Worm (Caenorhabditis elegans): ENCODE measurements around the gene C34C12.6.
A peak's percentile ranks its signal among the peaks of the same experiment; 100 is the strongest.

C34C12.6 gene

DNA sequence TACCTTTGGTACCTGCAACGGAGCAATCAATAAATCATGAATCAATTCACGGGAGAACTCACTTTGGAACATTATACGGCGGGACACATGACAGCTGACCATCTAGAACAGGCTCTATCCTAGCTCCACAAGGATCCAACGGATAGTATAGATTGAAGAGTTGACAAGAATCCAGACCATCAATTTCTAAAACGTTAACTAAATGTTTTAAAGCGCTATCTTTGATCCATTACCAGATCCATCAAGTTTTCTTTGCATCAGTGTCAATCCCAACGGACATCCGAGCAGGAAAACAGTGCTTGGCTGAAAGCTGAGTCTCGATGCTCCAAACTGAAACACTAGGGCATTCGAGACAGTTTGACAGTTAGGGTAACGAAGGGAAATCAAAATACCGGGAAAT is 41.0 kb downstream of the C34C12.6 start:
- no peak for TF ChIP-seq T20F7.1 (GFP tag; optimal IDR thresholded peaks at IDR 0.05)
- no peak for TF ChIP-seq mxl-2 (GFP tag; conservative IDR thresholded peaks at IDR 0.05)
- TF ChIP-seq dpl-1 (GFP tag; optimal IDR thresholded peaks at IDR 0.05): no peak
- TF ChIP-seq aha-1 (tag): no peak
- no peak for TF ChIP-seq zfp-2 (tag; optimal IDR thresholded peaks at IDR 0.05)
- no peak for TF ChIP-seq lin-13 (GFP tag; optimal IDR thresholded peaks at IDR 0.05)
- TF ChIP-seq unc-62 (GFP tag; optimal IDR thresholded peaks at IDR 0.05 in 1 of 2): peak in 1 of 2 experiments; percentile 97
- TF ChIP-seq unc-62 (tag; optimal IDR thresholded peaks at IDR 0.05): no peak
- TF ChIP-seq F10B5.3 (tag; optimal IDR thresholded peaks at IDR 0.05): no peak

DNA sequence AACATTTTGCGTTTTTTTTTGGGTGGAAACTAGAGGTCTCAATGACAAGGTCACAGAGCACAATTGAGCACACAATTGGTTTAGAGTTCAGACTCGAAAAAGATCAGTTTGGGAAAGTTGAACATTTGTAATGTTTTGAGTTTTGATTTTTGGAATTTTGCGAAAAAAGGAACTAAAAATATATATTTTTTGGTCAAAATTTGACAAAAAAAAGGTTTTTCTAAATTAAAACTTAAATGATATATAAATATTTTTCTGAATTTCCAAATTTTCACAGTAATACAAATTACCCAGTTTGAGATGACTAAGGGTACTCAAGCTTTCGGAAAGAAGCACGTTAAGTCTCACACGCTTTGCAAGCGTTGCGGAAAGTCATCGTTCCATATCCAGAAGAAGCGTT is 46.0 kb downstream of the C34C12.6 start, which contains the start of gene rpl-37:
Gene rpl-37 (plus strand): TSS at position 301 of the 400 bp plus-strand sequence.
- TF ChIP-seq snpc-4 (tag; optimal IDR thresholded peaks at IDR 0.05): no peak
- TF ChIP-seq ztf-11 (tag; optimal IDR thresholded peaks at IDR 0.05): no peak
- no peak for TF ChIP-seq ZK546.5 (tag; optimal IDR thresholded peaks at IDR 0.05)
- no peak for TF ChIP-seq daf-16 (GFP tag; optimal IDR thresholded peaks at IDR 0.05)
- TF ChIP-seq daf-16 (tag; optimal IDR thresholded peaks at IDR 0.05): no peak
- TF ChIP-seq egl-27 (tag; optimal IDR thresholded peaks at IDR 0.05): no peak
- TF ChIP-seq ama-1 (optimal IDR thresholded peaks at IDR 0.05): no peak
- no peak for TF ChIP-seq nhr-42 (GFP tag; IDR thresholded peaks at IDR 0.05)
- TF ChIP-seq lin-29 (GFP tag; IDR thresholded peaks at IDR 0.05): no peak
- no peak for TF ChIP-seq Y5F2A.4 (GFP tag; optimal IDR thresholded peaks at IDR 0.05)
- TF ChIP-seq fos-1 (tag; optimal IDR thresholded peaks at IDR 0.05): no peak
- no peak for TF ChIP-seq hlh-30 (tag; optimal IDR thresholded peaks at IDR 0.05; ENCODE audit: insufficient read depth)
- no peak for TF ChIP-seq dpl-1 (GFP tag; optimal IDR thresholded peaks at IDR 0.05)
- no peak for TF ChIP-seq unc-39 (tag; optimal IDR thresholded peaks at IDR 0.05)
- no peak for TF ChIP-seq ceh-28 (tag; optimal IDR thresholded peaks at IDR 0.05)
- no peak for TF ChIP-seq ZK337.2 (GFP tag; IDR thresholded peaks at IDR 0.05)
- TF ChIP-seq dmd-9 (GFP tag; IDR thresholded peaks at IDR 0.05): no peak

- TF ChIP-seq set-16 (GFP tag; IDR thresholded peaks at IDR 0.05): no peak
- no peak for TF ChIP-seq ama-1 (optimal IDR thresholded peaks at IDR 0.05)
- TF ChIP-seq F26F4.8 (GFP tag; conservative IDR thresholded peaks at IDR 0.05): no peak
- 0 out of 2 replicates have a peak, but pooled peaks have one; percentile 10 for TF ChIP-seq php-3 (GFP tag; IDR thresholded peaks at IDR 0.05)
- TF ChIP-seq ZK337.2 (GFP tag; IDR thresholded peaks at IDR 0.05): no peak
- TF ChIP-seq mep-1 (tag; optimal IDR thresholded peaks at IDR 0.05): peak; percentile 8
- peak; percentile 44 for TF ChIP-seq hlh-11 (tag; optimal IDR thresholded peaks at IDR 0.05)
- TF ChIP-seq nhr-48 (tag; optimal IDR thresholded peaks at IDR 0.05): peak; percentile 78
- TF ChIP-seq daf-16 (GFP tag; optimal IDR thresholded peaks at IDR 0.05): no peak
- TF ChIP-seq daf-16 (tag; optimal IDR thresholded peaks at IDR 0.05): peak; percentile 43
- peak; percentile 3 for TF ChIP-seq aha-1 (tag)
- peak; percentile 49 for TF ChIP-seq nhr-28 (tag; optimal IDR thresholded peaks at IDR 0.05)
- peak; percentile 93 for TF ChIP-seq dmd-6 (GFP tag; IDR thresholded peaks at IDR 0.05)
- peak; percentile 10 for TF ChIP-seq nhr-77 (tag; optimal IDR thresholded peaks at IDR 0.05)
- peak; percentile 57 for TF ChIP-seq dve-1 (tag; optimal IDR thresholded peaks at IDR 0.05; ENCODE audit: insufficient read depth)
- no peak for TF ChIP-seq pha-4 (GFP tag; IDR thresholded peaks at IDR 0.05)
- no peak for TF ChIP-seq pha-4 (tag; optimal IDR thresholded peaks at IDR 0.05)
- peak; percentile 41 for TF ChIP-seq pqm-1 (tag; optimal IDR thresholded peaks at IDR 0.05)
Measured at ce11 chrIII:3529744-3530208, 47.4 kb downstream of the C34C12.6 start, which contains the start of gene pitp-1. Gene pitp-1, minus strand, starts transcription at chrIII:3529794.

DNA sequence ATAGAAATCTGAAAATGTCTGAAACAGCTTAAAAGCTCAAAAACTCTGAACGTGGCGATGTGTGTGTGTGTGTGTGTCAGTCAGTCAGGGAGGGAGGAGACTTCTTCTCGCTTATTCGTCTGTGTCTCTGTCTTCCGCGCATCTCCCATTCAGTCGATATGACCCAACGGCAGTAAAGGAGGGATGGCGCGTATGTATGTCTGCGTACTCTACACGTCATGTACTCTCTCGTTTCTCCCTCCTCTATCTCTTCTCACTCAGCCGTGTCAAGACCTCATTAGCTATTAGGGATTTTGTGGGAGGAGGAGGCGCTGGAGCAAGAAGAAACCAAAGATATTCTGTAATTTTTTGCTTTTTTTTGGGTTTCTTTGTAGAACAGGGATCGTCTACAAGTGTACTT is 49.6 kb downstream of the C34C12.6 start:
- 0 out of 2 replicates have a peak, but pooled peaks have one; percentile 12 for TF ChIP-seq madf-9 (GFP tag; conservative IDR thresholded peaks at IDR 0.05)
- peak; percentile 38; the same call in 1 of the 2 replicates for TF ChIP-seq dmd-6 (GFP tag; IDR thresholded peaks at IDR 0.05)
- TF ChIP-seq zfp-2 (tag; optimal IDR thresholded peaks at IDR 0.05): no peak
- no peak for TF ChIP-seq daf-16 (GFP tag; optimal IDR thresholded peaks at IDR 0.05)
- TF ChIP-seq daf-16 (tag; optimal IDR thresholded peaks at IDR 0.05): peak; percentile 17
- TF ChIP-seq mes-2 (tag; optimal IDR thresholded peaks at IDR 0.05; ENCODE audit: poor library complexity, severe bottlenecking): peak; percentile 53
- peak; percentile 57 to 62 for TF ChIP-seq lsy-2 (tag; optimal IDR thresholded peaks at IDR 0.05)
- peak; percentile 31 for TF ChIP-seq dpl-1 (GFP tag; optimal IDR thresholded peaks at IDR 0.05)
- TF ChIP-seq ceh-28 (tag; optimal IDR thresholded peaks at IDR 0.05): peak; percentile 36
- TF ChIP-seq rbr-2 (tag; optimal IDR thresholded peaks at IDR 0.05): peak; percentile 71
- peak; percentile 51 for TF ChIP-seq hlh-11 (tag; optimal IDR thresholded peaks at IDR 0.05)
- TF ChIP-seq mep-1 (tag; optimal IDR thresholded peaks at IDR 0.05): peak; percentile 71
- no peak for TF ChIP-seq ceh-82 (tag; optimal IDR thresholded peaks at IDR 0.05)
- TF ChIP-seq mdl-1 (tag; optimal IDR thresholded peaks at IDR 0.05): no peak
- no peak for TF ChIP-seq zag-1 (tag; optimal IDR thresholded peaks at IDR 0.05)
- TF ChIP-seq hmg-1.1 (GFP tag; IDR thresholded peaks at IDR 0.05): peak; percentile 75
- TF ChIP-seq ctbp-1 (GFP tag; IDR thresholded peaks at IDR 0.05): 0 out of 2 replicates have a peak, but pooled peaks have one; percentile 44
